Fruit fly (Drosophila melanogaster) whole organism, embryonic: ENCODE results near the gene msb1l.

Source experiments
- CG12104 ChIP-seq: fragments of 200-800 bp; sonication (Bioruptor generic); optimal IDR thresholded peaks from 3 replicates; lab custom pipeline; 2016; ENCODE audit warnings: missing biosample characterization, missing genetic modification characterization
- CG12391 ChIP-seq: fragments of 200-800 bp; sonication (Bioruptor generic); optimal IDR thresholded peaks from 3 replicates; lab custom pipeline; 2018; ENCODE audit warnings: missing biosample characterization, mild to moderate bottlenecking, missing genetic modification characterization, moderate library complexity
- CG12769 ChIP-seq: fragments of 200-800 bp; sonication (Bioruptor generic); optimal IDR thresholded peaks from 2 replicates; lab custom pipeline; 2019; ENCODE audit warnings: missing biosample characterization, mild to moderate bottlenecking, missing genetic modification characterization, moderate library complexity
- CG14860 ChIP-seq: fragments of 200-800 bp; sonication (Bioruptor generic); IDR thresholded peaks from 3 replicates; pipeline ENCODE4 v1.3.6; 2022; ENCODE audit warnings: missing biosample characterization, missing genetic modification characterization; ENCODE audit not compliant: partially characterized antibody
- CG1529 ChIP-seq: fragments of 200-800 bp; sonication (Bioruptor generic); optimal IDR thresholded peaks from 3 replicates; lab custom pipeline; 2018; ENCODE audit warnings: missing biosample characterization, missing genetic modification characterization
- CG17328 ChIP-seq: fragments of 200-800 bp; sonication (Bioruptor generic); IDR thresholded peaks from 2 replicates; pipeline ENCODE4 v1.3.6; 2022; ENCODE audit warnings: missing biosample characterization, missing genetic modification characterization
- CG17361 ChIP-seq: fragments of 200-800 bp; sonication (Bioruptor generic); IDR thresholded peaks from 3 replicates; pipeline ENCODE4 v1.3.6; 2022; ENCODE audit warnings: missing biosample characterization, missing genetic modification characterization
- CG17612 ChIP-seq: fragments of 200-800 bp; sonication (Bioruptor generic); IDR thresholded peaks from 2 replicates; pipeline ENCODE4 v1.3.6; 2022; ENCODE audit warnings: missing biosample characterization, missing genetic modification characterization
- CG2202 ChIP-seq: fragments of 200-800 bp; sonication (Bioruptor generic); optimal IDR thresholded peaks from 2 replicates; lab custom pipeline; 2018; ENCODE audit warnings: missing biosample characterization, mild to moderate bottlenecking, missing genetic modification characterization
- CG2712 ChIP-seq: fragments of 200-800 bp; optimal IDR thresholded peaks from 3 replicates; lab custom pipeline; 2019; ENCODE audit warnings: missing biosample characterization, mild to moderate bottlenecking, missing genetic modification characterization, moderate library complexity
- CG3838 ChIP-seq: fragments of 200-800 bp; sonication (Bioruptor generic); optimal IDR thresholded peaks from 3 replicates; lab custom pipeline; 2016; ENCODE audit warnings: missing biosample characterization, missing genetic modification characterization
- CG6654 ChIP-seq: fragments of 200-800 bp; sonication (Bioruptor generic); optimal IDR thresholded peaks from 2 replicates; lab custom pipeline; 2017; ENCODE audit warnings: missing biosample characterization, mild to moderate bottlenecking, missing genetic modification characterization
- CG7556 ChIP-seq: fragments of 200-800 bp; sonication (Bioruptor generic); optimal IDR thresholded peaks from 2 replicates; lab custom pipeline; 2017; ENCODE audit warnings: missing biosample characterization, mild to moderate bottlenecking, missing genetic modification characterization
- CG7839 ChIP-seq: fragments of 200-800 bp; sonication (Bioruptor generic); optimal IDR thresholded peaks from 3 replicates; lab custom pipeline; 2018; ENCODE audit warnings: missing biosample characterization, mild to moderate bottlenecking, missing genetic modification characterization, moderate library complexity
- E2f2 ChIP-seq: fragments of 200-800 bp; sonication (Bioruptor generic); IDR thresholded peaks from 2 replicates; pipeline ENCODE4 v1.3.6; 2022; ENCODE audit warnings: missing biosample characterization, missing genetic modification characterization
- ERR ChIP-seq: fragments of 200-800 bp; sonication (Bioruptor generic); optimal IDR thresholded peaks from 2 replicates; lab custom pipeline; 2016; ENCODE audit warnings: missing biosample characterization, missing genetic modification characterization
- Fer1 ChIP-seq: fragments of 200-800 bp; sonication (Bioruptor generic); optimal IDR thresholded peaks from 2 replicates; lab custom pipeline; 2017; ENCODE audit warnings: missing biosample characterization, mild to moderate bottlenecking, missing genetic modification characterization
- GATAe ChIP-seq: fragments of 200-800 bp; sonication (Bioruptor generic); conservative IDR thresholded peaks from 2 replicates; pipeline ENCODE4 v1.3.6; 2022; ENCODE audit warnings: missing biosample characterization, missing genetic modification characterization
- Gsc ChIP-seq: fragments of 200-800 bp; sonication (Bioruptor generic); IDR thresholded peaks from 2 replicates; pipeline ENCODE4 v1.3.6; 2022; ENCODE audit warnings: missing biosample characterization, missing genetic modification characterization
- HLH3B ChIP-seq: fragments of 200-800 bp; sonication (Bioruptor generic); IDR thresholded peaks from 2 replicates; pipeline ENCODE4 v1.3.6; 2022; ENCODE audit warnings: missing biosample characterization, missing genetic modification characterization
- HLH4C ChIP-seq: fragments of 200-800 bp; sonication (Bioruptor generic); IDR thresholded peaks from 3 replicates; pipeline ENCODE4 v1.3.6; 2022; ENCODE audit warnings: missing biosample characterization, missing genetic modification characterization; ENCODE audit not compliant: partially characterized antibody
- Lhr ChIP-seq: fragments of 200-800 bp; sonication (Bioruptor generic); optimal IDR thresholded peaks from 3 replicates; lab custom pipeline; 2017; ENCODE audit warnings: mild to moderate bottlenecking, missing biosample characterization, missing genetic modification reagents, missing genetic modification characterization
- Lpt ChIP-seq: fragments of >200 bp; optimal IDR thresholded peaks from 2 replicates; lab custom pipeline; 2018; ENCODE audit warnings: missing biosample characterization, missing genetic modification characterization
- MBD-R2 ChIP-seq: fragments of 200-800 bp; sonication (Bioruptor generic); IDR thresholded peaks from 2 replicates; pipeline ENCODE4 v1.3.6; 2022; ENCODE audit warnings: missing biosample characterization, missing genetic modification characterization
- Mad ChIP-seq: fragments of 200-800 bp; sonication (Bioruptor generic); optimal IDR thresholded peaks from 2 replicates; lab custom pipeline; 2016; ENCODE audit warnings: missing biosample characterization, missing genetic modification characterization
- Mrtf ChIP-seq: fragments of 200-800 bp; sonication (Bioruptor generic); IDR thresholded peaks from 3 replicates; pipeline ENCODE4 v1.3.6; 2022; ENCODE audit warnings: missing biosample characterization, missing genetic modification characterization
- Opbp ChIP-seq: fragments of 200-800 bp; sonication (Bioruptor generic); IDR thresholded peaks from 3 replicates; pipeline ENCODE4 v1.3.6; 2022; ENCODE audit warnings: missing biosample characterization, missing genetic modification characterization; ENCODE audit not compliant: partially characterized antibody
- Spps ChIP-seq: fragments of 200-800 bp; sonication (Bioruptor generic); optimal IDR thresholded peaks from 2 replicates; lab custom pipeline; 2018; ENCODE audit warnings: missing biosample characterization, mild to moderate bottlenecking, missing genetic modification characterization
- Stat92E ChIP-seq, 3 experiments: fragments of >200 bp in 2 of 3; fragments of 200-800 bp in 1 of 3; sonication (Bioruptor generic) in 1 of 3; optimal IDR thresholded peaks; 2 replicates each; lab custom pipeline; 2017 to 2019; ENCODE audit warnings: missing biosample characterization in 3 of 3, missing genetic modification characterization in 3 of 3, mild to moderate bottlenecking in 1 of 3, moderate library complexity in 1 of 3
- Tbp ChIP-seq: fragments of >200 bp; optimal IDR thresholded peaks from 2 replicates; lab custom pipeline; 2018; ENCODE audit warnings: missing biosample characterization, missing genetic modification characterization
- Xbp1 ChIP-seq: fragments of 200-800 bp; sonication (Bioruptor generic); optimal IDR thresholded peaks from 3 replicates; lab custom pipeline; 2016; ENCODE audit warnings: missing biosample characterization, mild to moderate bottlenecking, missing genetic modification characterization
- br ChIP-seq: fragments of >200 bp; optimal IDR thresholded peaks from 2 replicates; lab custom pipeline; 2017
- bsh ChIP-seq, 2 experiments: fragments of 200-800 bp; sonication (Bioruptor generic); optimal IDR thresholded peaks; 2 replicates each; lab custom pipeline; 2017 to 2018; ENCODE audit warnings: mild to moderate bottlenecking in 2 of 2, missing biosample characterization in 2 of 2, missing genetic modification characterization in 2 of 2, moderate library complexity in 1 of 2
- cato ChIP-seq: fragments of 200-800 bp; sonication (Bioruptor generic); optimal IDR thresholded peaks from 2 replicates; lab custom pipeline; 2016; ENCODE audit warnings: missing biosample characterization, missing genetic modification characterization, borderline replicate concordance
- chm ChIP-seq: fragments of 200-800 bp; sonication (Bioruptor generic); IDR thresholded peaks from 2 replicates; pipeline ENCODE4 v1.3.6; 2022; ENCODE audit warnings: missing biosample characterization, missing genetic modification characterization
- chn ChIP-seq: fragments of 200-800 bp; sonication (Bioruptor generic); optimal IDR thresholded peaks from 2 replicates; lab custom pipeline; 2016; ENCODE audit warnings: missing biosample characterization, missing genetic modification characterization
- dati ChIP-seq: fragments of 200-800 bp; sonication (Bioruptor generic); IDR thresholded peaks from 2 replicates; pipeline ENCODE4 v1.3.6; 2022; ENCODE audit warnings: missing biosample characterization, missing genetic modification characterization
- gfzf ChIP-seq: fragments of 200-800 bp; sonication (Bioruptor generic); optimal IDR thresholded peaks from 2 replicates; lab custom pipeline; 2016; ENCODE audit warnings: missing biosample characterization, mild to moderate bottlenecking, missing genetic modification characterization, moderate library complexity
- hth ChIP-seq: fragments of >200 bp; optimal IDR thresholded peaks from 2 replicates; lab custom pipeline; 2017; ENCODE audit warnings: inconsistent platforms
- insv ChIP-seq, 2 experiments: fragments of 200-800 bp; sonication (Bioruptor generic); optimal IDR thresholded peaks; 3 replicates each; lab custom pipeline; 2016 to 2018; ENCODE audit warnings: missing biosample characterization in 2 of 2, missing genetic modification characterization in 2 of 2
- lab ChIP-seq: fragments of 200-800 bp; sonication (Bioruptor generic); optimal IDR thresholded peaks from 3 replicates; lab custom pipeline; 2017; ENCODE audit warnings: missing biosample characterization, missing genetic modification characterization, mild to moderate bottlenecking, moderate library complexity, missing genetic modification reagents
- lbe ChIP-seq: fragments of 200-800 bp; sonication (Bioruptor generic); optimal IDR thresholded peaks from 2 replicates; lab custom pipeline; 2016; ENCODE audit warnings: missing biosample characterization, mild to moderate bottlenecking, missing genetic modification characterization
- lola ChIP-seq, 3 experiments: fragments of >200 bp in 2 of 3; fragments of 200-800 bp in 1 of 3; sonication (Bioruptor generic) in 1 of 3; optimal IDR thresholded peaks; 2 replicates each; lab custom pipeline; 2017 to 2019; ENCODE audit warnings: missing biosample characterization in 3 of 3, missing genetic modification characterization in 3 of 3, mild to moderate bottlenecking in 1 of 3, moderate library complexity in 1 of 3
- nmo ChIP-seq: fragments of 200-800 bp; sonication (Bioruptor generic); optimal IDR thresholded peaks from 2 replicates; lab custom pipeline; 2018; ENCODE audit warnings: missing biosample characterization, mild to moderate bottlenecking, missing genetic modification characterization, moderate library complexity
- pfk ChIP-seq: fragments of 200-800 bp; sonication (Bioruptor generic); optimal IDR thresholded peaks from 2 replicates; lab custom pipeline; 2018; ENCODE audit warnings: missing biosample characterization, mild to moderate bottlenecking, missing genetic modification characterization, moderate library complexity
- pum ChIP-seq: fragments of 200-800 bp; sonication (Bioruptor generic); optimal IDR thresholded peaks from 2 replicates; lab custom pipeline; 2016; ENCODE audit warnings: missing biosample characterization, missing genetic modification characterization
- shn ChIP-seq: fragments of 200-800 bp; sonication (Bioruptor generic); optimal IDR thresholded peaks from 3 replicates; lab custom pipeline; 2016; ENCODE audit warnings: missing biosample characterization, missing genetic modification characterization
- slou ChIP-seq: fragments of 200-800 bp; sonication (Bioruptor generic); optimal IDR thresholded peaks from 3 replicates; lab custom pipeline; 2016; ENCODE audit warnings: missing biosample characterization, missing genetic modification characterization
- sr ChIP-seq: fragments of 200-800 bp; sonication (Bioruptor generic); IDR thresholded peaks from 3 replicates; pipeline ENCODE4 v1.3.6; 2022; ENCODE audit warnings: missing biosample characterization, missing genetic modification characterization
- tll ChIP-seq, 2 experiments: fragments of 200-800 bp in 1 of 2; fragments of >200 bp in 1 of 2; sonication (Bioruptor generic) in 1 of 2; optimal IDR thresholded peaks; 2 replicates each; lab custom pipeline; 2017 to 2019; ENCODE audit warnings: missing biosample characterization in 2 of 2, missing genetic modification characterization in 2 of 2, mild to moderate bottlenecking in 1 of 2, moderate library complexity in 1 of 2
- vfl ChIP-seq: fragments of 200-800 bp; sonication (Bioruptor generic); optimal IDR thresholded peaks from 2 replicates; lab custom pipeline; 2016; ENCODE audit warnings: missing biosample characterization, missing genetic modification characterization

Gene msb1l

DNA sequence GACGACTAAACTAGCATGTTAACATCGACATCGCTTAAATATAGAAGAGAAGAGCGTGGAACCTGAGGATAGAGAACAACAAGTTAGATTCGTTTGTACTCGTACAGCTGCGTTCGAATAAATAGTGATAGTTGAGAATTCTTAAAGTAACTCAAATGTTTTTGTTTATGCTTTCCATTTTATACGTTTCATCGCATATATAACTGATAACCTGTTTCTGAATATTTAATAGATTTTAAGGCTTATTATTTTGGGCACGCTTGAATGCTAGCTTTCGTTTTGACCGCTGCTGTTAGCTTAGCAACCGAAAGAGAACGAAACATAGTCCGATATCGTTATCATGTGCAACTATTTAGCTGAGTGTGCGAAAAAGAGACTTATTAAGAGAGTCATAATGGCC is 49.2 kb upstream of the msb1l start (continued):
- TF ChIP-seq Xbp1 (GFP tag; lab: Kevin White, UChicago) (peak; percentile 92), Mrtf (GFP tag; lab: Robert Waterston, UW) (peak; percentile 95), CG3838 (GFP tag; lab: Kevin White, UChicago) (peak; percentile 79), Fer1 (GFP tag; lab: Kevin White, UChicago) (peak; percentile 98), vfl (peak; percentile 95), tll (GFP tag; optimal IDR thresholded peaks at IDR 0.05; lab: Kevin White, UChicago) (no peak), HLH4C (GFP tag; lab: Robert Waterston, UW) (no peak), CG12104 (GFP tag; lab: Kevin White, UChicago) (peak; percentile 91), Opbp (no peak), Lpt (GFP tag; lab: Kevin White, UChicago) (no peak), ERR (GFP tag; lab: Kevin White, UChicago) (peak; percentile 96), dati (peak; percentile 84), E2f2 (GFP tag; lab: Robert Waterston, UW) (peak; percentile 80), br (lab: Kevin White, UChicago) (no peak), lab (GFP tag; lab: Kevin White, UChicago) (peak; percentile 99), Lhr (peak; percentile 25), CG17328 (GFP tag; lab: Robert Waterston, UW) (peak; percentile 91), chn (GFP tag; lab: Kevin White, UChicago) (peak; percentile 89), slou (GFP tag; lab: Kevin White, UChicago) (peak; percentile 89), bsh (GFP tag; optimal IDR thresholded peaks at IDR 0.05; lab: Kevin White, UChicago) (peak; percentile 88 to 96), CG12769 (tag; lab: Kevin White, UChicago) (peak; percentile 99), CG7839 (tag; lab: Kevin White, UChicago) (peak; percentile 98), Stat92E (GFP tag; optimal IDR thresholded peaks at IDR 0.05; lab: Kevin White, UChicago) (no peak), MBD-R2 (peak; percentile 98), cato (GFP tag; lab: Kevin White, UChicago) (peak; percentile 79), lola (GFP tag; optimal IDR thresholded peaks at IDR 0.05; lab: Kevin White, UChicago) (peak in 1 of 3 experiments; percentile 53), GATAe (GFP tag; lab: Robert Waterston, UW) (peak; percentile 95), CG2712 (tag; lab: Kevin White, UChicago) (peak; percentile 91), pum (GFP tag; lab: Kevin White, UChicago) (peak; percentile 72), Mad (GFP tag; lab: Kevin White, UChicago) (peak; percentile 84), Spps (peak; percentile 55), CG6654 (GFP tag; lab: Kevin White, UChicago) (peak; percentile 71), insv (GFP tag; optimal IDR thresholded peaks at IDR 0.05; lab: Kevin White, UChicago) (peak; percentile 11 to 38), Gsc (GFP tag; lab: Robert Waterston, UW) (peak; percentile 66), nmo (GFP tag; lab: Kevin White, UChicago) (peak; percentile 91), CG17612 (peak; percentile 90), hth (lab: Kevin White, UChicago) (no peak), chm (GFP tag; lab: Robert Waterston, UW) (peak; percentile 94), lbe (peak; percentile 75), CG1529 (GFP tag; lab: Kevin White, UChicago) (peak; percentile 74), CG2202 (tag; lab: Kevin White, UChicago) (peak; percentile 49), CG17361 (GFP tag; lab: Robert Waterston, UW) (peak; percentile 88), CG12391 (tag; lab: Kevin White, UChicago) (peak; percentile 97), gfzf (GFP tag; lab: Kevin White, UChicago) (no peak), shn (GFP tag; lab: Kevin White, UChicago) (peak; percentile 82), Tbp (GFP tag; lab: Kevin White, UChicago) (no peak), CG7556 (GFP tag; lab: Kevin White, UChicago) (peak; percentile 95), HLH3B (peak; percentile 95), CG14860 (no peak), pfk (GFP tag; lab: Kevin White, UChicago) (peak; percentile 14), sr (GFP tag; lab: Robert Waterston, UW) (peak; percentile 65; the same call in 1 of the 3 replicates)
